Worm (Caenorhabditis elegans): ENCODE data around the gene R07G3.8.

DNA sequence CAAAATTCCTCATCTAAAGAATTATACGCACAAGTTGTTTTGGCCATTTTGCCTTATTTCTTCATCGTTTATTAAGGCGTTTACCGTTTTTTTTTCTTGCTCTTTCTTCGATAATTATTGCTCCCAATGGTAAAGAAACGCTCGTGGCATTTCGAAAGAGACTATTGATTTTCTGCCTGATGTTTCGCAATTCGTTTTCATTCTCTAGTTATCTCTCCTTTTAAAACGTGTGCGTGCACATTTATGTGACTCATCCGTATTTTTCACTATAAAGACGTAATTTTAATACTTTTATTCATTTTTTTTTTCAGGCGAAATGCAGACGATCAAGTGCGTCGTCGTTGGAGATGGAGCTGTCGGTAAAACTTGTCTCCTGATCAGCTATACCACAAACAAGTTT, 4.2 kb downstream of the R07G3.8 start, which contains the start of gene cdc-42:
- TF ChIP-seq nhr-90 (tag; optimal IDR thresholded peaks at IDR 0.05; ENCODE audit: poor library complexity) (no peak), F16B12.6 (tag; optimal IDR thresholded peaks at IDR 0.05) (no peak), lir-3 (tag; optimal IDR thresholded peaks at IDR 0.05; ENCODE audit: poor library complexity) (no peak)

Measured in whole organism, L1 larva.